Worm (Caenorhabditis elegans) whole organism, L1 larva: ENCODE data around the gene fbxa-197.
A peak's percentile ranks its signal among the peaks of the same experiment; 100 is the strongest.

Source experiments
- C04F5.9 ChIP-seq: sonication (generic microtip); optimal IDR thresholded peaks from 2 replicates; lab custom pipeline; 2016; ENCODE audit warnings: missing genetic modification characterization, missing compliant biosample characterization
- C16A3.4 ChIP-seq: fragments of 150-350 bp; optimal IDR thresholded peaks from 2 replicates; lab custom pipeline; 2014; ENCODE audit warnings: missing biosample characterization, missing genetic modification characterization
- F16B12.6 ChIP-seq: fragments of 150-350 bp; optimal IDR thresholded peaks from 2 replicates; lab custom pipeline; 2014; ENCODE audit warnings: missing biosample characterization, missing genetic modification characterization
- Y116A8C.19 ChIP-seq: sonication (generic microtip); optimal IDR thresholded peaks from 2 replicates; lab custom pipeline; 2016; ENCODE audit warnings: missing compliant biosample characterization, missing genetic modification characterization, borderline replicate concordance
- aha-1 ChIP-seq: fragments of 150-350 bp; optimal IDR thresholded peaks from 2 replicates; lab custom pipeline; 2014; ENCODE audit warnings: missing biosample characterization, missing genetic modification characterization
- alr-1 ChIP-seq: fragments of 200-800 bp; sonication (Bioruptor generic); optimal IDR thresholded peaks from 2 replicates; lab custom pipeline; 2018; ENCODE audit warnings: borderline replicate concordance, mild to moderate bottlenecking, missing genetic modification characterization, missing compliant biosample characterization
- ama-1 ChIP-seq: fragments of 150-350 bp; optimal IDR thresholded peaks from 2 replicates; lab custom pipeline; 2014
- blmp-1 ChIP-seq: fragments of 150-350 bp; optimal IDR thresholded peaks from 2 replicates; lab custom pipeline; 2014; ENCODE audit warnings: missing biosample characterization, missing genetic modification characterization
- ceh-90 ChIP-seq: sonication (generic microtip); optimal IDR thresholded peaks from 2 replicates; lab custom pipeline; 2016; ENCODE audit warnings: missing genetic modification characterization, missing compliant biosample characterization
- dsc-1 ChIP-seq: sonication (generic microtip); optimal IDR thresholded peaks from 2 replicates; lab custom pipeline; 2016; ENCODE audit warnings: mild to moderate bottlenecking, missing genetic modification characterization, missing compliant biosample characterization
- efl-3 ChIP-seq: fragments of 200-800 bp; sonication (Bioruptor generic); optimal IDR thresholded peaks from 2 replicates; lab custom pipeline; 2018; ENCODE audit warnings: mild to moderate bottlenecking, missing genetic modification characterization, missing compliant biosample characterization
- egl-27 ChIP-seq, 2 experiments: fragments of 150-350 bp in 1 of 2; sonication (generic microtip); optimal IDR thresholded peaks; 3 replicates each; lab custom pipeline; 2017 to 2018; ENCODE audit warnings: missing biosample characterization in 2 of 2, missing genetic modification characterization in 2 of 2, missing genetic modification reagents in 2 of 2
- elt-2 ChIP-seq: sonication (generic microtip); optimal IDR thresholded peaks from 2 replicates; lab custom pipeline; 2016; ENCODE audit warnings: missing genetic modification characterization, mild to moderate bottlenecking, inconsistent platforms, missing compliant biosample characterization, missing genetic modification reagents
- fkh-4 ChIP-seq: sonication (generic microtip); optimal IDR thresholded peaks from 2 replicates; lab custom pipeline; 2016; ENCODE audit warnings: missing compliant biosample characterization, missing genetic modification characterization, borderline replicate concordance
- fkh-8 ChIP-seq: sonication (generic microtip); optimal IDR thresholded peaks from 2 replicates; lab custom pipeline; 2016; ENCODE audit warnings: mild to moderate bottlenecking, missing genetic modification characterization, missing compliant biosample characterization
- fos-1 ChIP-seq: fragments of 150-350 bp; optimal IDR thresholded peaks from 2 replicates; lab custom pipeline; 2014; ENCODE audit warnings: missing biosample characterization, missing genetic modification characterization
- irx-1 ChIP-seq: sonication (generic microtip); optimal IDR thresholded peaks from 2 replicates; lab custom pipeline; 2016; ENCODE audit warnings: missing genetic modification characterization, missing compliant biosample characterization
- isw-1 ChIP-seq: fragments of 200-800 bp; sonication (Bioruptor generic); IDR thresholded peaks from 2 replicates; pipeline ENCODE4 v1.3.6; 2022; ENCODE audit warnings: missing genetic modification characterization, missing compliant biosample characterization
- lin-14 ChIP-seq: fragments of 200-800 bp; sonication (Bioruptor generic); optimal IDR thresholded peaks from 2 replicates; lab custom pipeline; 2018; ENCODE audit warnings: mild to moderate bottlenecking, missing genetic modification characterization, moderate library complexity, missing compliant biosample characterization
- lin-35 ChIP-seq, 2 experiments: fragments of 150-350 bp; optimal IDR thresholded peaks; 2 replicates each; lab custom pipeline; 2014; ENCODE audit warnings: missing biosample characterization in 2 of 2, missing genetic modification characterization in 2 of 2, missing genetic modification reagents in 2 of 2
- lir-3 ChIP-seq: sonication (generic microtip); optimal IDR thresholded peaks from 2 replicates; lab custom pipeline; 2016; ENCODE audit warnings: mild to moderate bottlenecking, missing genetic modification characterization, moderate library complexity, missing compliant biosample characterization; ENCODE audit not compliant: poor library complexity
- lsy-2 ChIP-seq, 2 experiments: fragments of 150-350 bp; optimal IDR thresholded peaks; 2 replicates each; lab custom pipeline; 2014; ENCODE audit warnings: missing biosample characterization in 2 of 2, missing genetic modification characterization in 2 of 2
- mdl-1 ChIP-seq, 2 experiments: fragments of 150-350 bp; optimal IDR thresholded peaks; 2 replicates each; lab custom pipeline; 2014 to 2017; ENCODE audit warnings: missing biosample characterization in 2 of 2, missing genetic modification characterization in 2 of 2, inconsistent platforms in 1 of 2
- mef-2 ChIP-seq: fragments of 150-350 bp; optimal IDR thresholded peaks from 2 replicates; lab custom pipeline; 2014; ENCODE audit warnings: missing biosample characterization, missing genetic modification characterization
- mep-1 ChIP-seq: fragments of 150-350 bp; optimal IDR thresholded peaks from 2 replicates; lab custom pipeline; 2014; ENCODE audit warnings: missing biosample characterization, missing genetic modification characterization
- nhr-11 ChIP-seq: fragments of 150-350 bp; optimal IDR thresholded peaks from 2 replicates; lab custom pipeline; 2014; ENCODE audit warnings: missing biosample characterization, missing genetic modification characterization
- nhr-20 ChIP-seq: sonication (generic microtip); optimal IDR thresholded peaks from 2 replicates; lab custom pipeline; 2016; ENCODE audit warnings: mild to moderate bottlenecking, missing genetic modification characterization, missing compliant biosample characterization
- nhr-237 ChIP-seq: fragments of 150-350 bp; optimal IDR thresholded peaks from 2 replicates; lab custom pipeline; 2014; ENCODE audit warnings: missing biosample characterization, missing genetic modification characterization
- nhr-76 ChIP-seq: sonication (generic microtip); optimal IDR thresholded peaks from 2 replicates; lab custom pipeline; 2017; ENCODE audit warnings: missing biosample characterization, missing genetic modification characterization
- nhr-85 ChIP-seq: sonication (generic microtip); peaks from one replicate; lab custom pipeline; 2016; ENCODE audit warnings: missing genetic modification characterization, inconsistent platforms, missing compliant biosample characterization
- nhr-90 ChIP-seq: sonication (generic microtip); optimal IDR thresholded peaks from 2 replicates; lab custom pipeline; 2016; ENCODE audit warnings: mild to moderate bottlenecking, missing genetic modification characterization, missing compliant biosample characterization; ENCODE audit not compliant: poor library complexity
- skn-1 ChIP-seq: fragments of 150-350 bp; optimal IDR thresholded peaks from 2 replicates; lab custom pipeline; 2014; ENCODE audit warnings: missing biosample characterization, missing genetic modification characterization
- snpc-4 ChIP-seq: fragments of 150-350 bp; optimal IDR thresholded peaks from 2 replicates; lab custom pipeline; 2014; ENCODE audit warnings: missing biosample characterization, missing genetic modification characterization
- sptf-1 ChIP-seq: fragments of 150-350 bp; optimal IDR thresholded peaks from 2 replicates; lab custom pipeline; 2014; ENCODE audit warnings: missing biosample characterization, missing genetic modification characterization
- tbx-2 ChIP-seq: sonication (generic microtip); optimal IDR thresholded peaks from 2 replicates; lab custom pipeline; 2016; ENCODE audit warnings: missing genetic modification characterization, missing compliant biosample characterization
- tlp-1 ChIP-seq: fragments of 150-350 bp; optimal IDR thresholded peaks from 2 replicates; lab custom pipeline; 2014; ENCODE audit warnings: missing biosample characterization, missing genetic modification characterization
- unc-86 ChIP-seq: sonication (generic microtip); optimal IDR thresholded peaks from 2 replicates; lab custom pipeline; 2016; ENCODE audit warnings: missing genetic modification characterization, missing compliant biosample characterization
- unc-98 ChIP-seq: fragments of 200-800 bp; sonication (Bioruptor generic); IDR thresholded peaks from 2 replicates; pipeline ENCODE4 v1.3.6; 2022; ENCODE audit warnings: missing genetic modification characterization, missing compliant biosample characterization

Gene fbxa-197

DNA sequence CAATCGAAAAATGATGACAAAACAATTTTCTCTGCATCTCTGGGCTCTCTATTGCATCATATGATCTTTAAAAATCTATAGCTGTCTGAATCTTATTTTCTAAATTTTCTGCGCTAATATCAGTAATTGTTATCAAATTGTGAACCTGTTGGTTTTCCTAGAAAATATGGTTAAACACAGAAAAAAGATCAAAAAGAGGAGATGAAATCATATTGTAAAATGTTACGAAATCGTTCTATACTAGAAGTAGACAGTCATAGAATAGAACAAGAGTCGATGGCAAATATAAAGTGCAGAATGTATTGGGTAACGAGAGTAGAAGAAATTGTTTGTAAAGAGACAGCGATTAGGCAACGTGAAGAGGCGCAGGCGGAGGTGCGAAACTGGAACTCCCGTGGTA lies 13.2 kb downstream of the fbxa-197 start (continued):
- TF ChIP-seq mef-2 (tag; lab: Kevin White, UChicago) (peak; percentile 20), tbx-2 (tag; lab: Kevin White, UChicago) (peak; percentile 41), Y116A8C.19 (tag; lab: Kevin White, UChicago) (no peak), irx-1 (tag; lab: Kevin White, UChicago) (peak; percentile 34), alr-1 (tag; lab: Kevin White, UChicago) (no peak), lir-3 (peak; percentile 48), mep-1 (tag; lab: Kevin White, UChicago) (peak; percentile 46), fos-1 (tag; lab: Kevin White, UChicago) (peak; percentile 16), mdl-1 (tag; optimal IDR thresholded peaks at IDR 0.05; lab: Kevin White, UChicago) (peak in 1 of 2 experiments; percentile 20)

DNA sequence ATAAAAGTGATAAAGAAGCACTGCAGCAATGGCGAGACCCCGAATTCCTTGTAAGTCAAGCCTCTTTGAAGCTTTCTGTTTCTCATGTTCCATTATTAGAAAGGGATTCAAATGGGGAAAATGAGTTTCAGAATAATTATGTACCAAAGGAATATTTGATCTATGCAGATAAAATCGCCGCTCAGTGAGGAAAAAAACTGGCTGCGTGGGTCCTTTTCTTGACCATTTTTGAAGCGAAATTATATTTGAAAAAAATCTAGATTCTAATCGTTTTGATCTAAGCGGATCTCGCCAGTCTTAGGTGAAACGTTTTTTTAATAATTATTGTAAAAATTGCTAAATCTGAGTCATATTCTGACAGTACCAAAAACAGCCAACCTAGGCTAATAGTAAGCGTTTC lies 17.2 kb downstream of the fbxa-197 start, which contains the start of gene oac-42:
Gene oac-42 (minus strand): TSS at position 101 of the 400 bp plus-strand sequence.
- TF ChIP-seq skn-1 (tag; lab: Kevin White, UChicago) (no peak), efl-3 (GFP tag; lab: Kevin White, UChicago) (no peak), tlp-1 (no peak), nhr-90 (tag; lab: Kevin White, UChicago) (no peak), unc-86 (tag; lab: Kevin White, UChicago) (no peak), egl-27 (tag; optimal IDR thresholded peaks at IDR 0.05; lab: Kevin White, UChicago) (no peak), elt-2 (tag; lab: Kevin White, UChicago) (no peak), fkh-8 (tag; lab: Kevin White, UChicago) (no peak), sptf-1 (tag; lab: Kevin White, UChicago) (no peak), F16B12.6 (tag; lab: Kevin White, UChicago) (no peak)

DNA sequence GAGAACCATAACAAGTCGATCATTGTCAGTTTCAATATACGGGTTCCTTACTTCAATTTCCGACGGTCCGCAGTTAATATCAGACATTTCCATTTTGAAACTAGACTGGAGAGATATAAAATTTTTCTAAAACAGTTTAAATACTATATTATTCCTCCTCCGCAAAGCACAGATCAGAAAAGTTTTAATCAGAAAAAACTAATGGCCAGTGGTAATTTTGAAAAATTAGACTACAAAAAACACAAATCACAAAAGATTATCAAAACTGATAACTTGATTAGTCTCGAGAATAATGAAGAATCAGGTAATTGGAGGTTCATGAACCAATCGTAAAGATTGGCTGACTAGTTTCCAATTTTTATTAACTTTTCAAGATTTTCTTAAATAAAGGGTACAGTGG lies 18.5 kb downstream of the fbxa-197 start, which contains the start of gene T06C12.9:
Gene T06C12.9 (minus strand): TSS at position 101 of the 400 bp plus-strand sequence.
- no peak for TF ChIP-seq fkh-4 (tag; lab: Kevin White, UChicago)
- TF ChIP-seq nhr-85 (tag; lab: Kevin White, UChicago), result peak; percentile 20
- TF ChIP-seq tbx-2 (tag; lab: Kevin White, UChicago), result no peak
- TF ChIP-seq ama-1, result no peak

DNA sequence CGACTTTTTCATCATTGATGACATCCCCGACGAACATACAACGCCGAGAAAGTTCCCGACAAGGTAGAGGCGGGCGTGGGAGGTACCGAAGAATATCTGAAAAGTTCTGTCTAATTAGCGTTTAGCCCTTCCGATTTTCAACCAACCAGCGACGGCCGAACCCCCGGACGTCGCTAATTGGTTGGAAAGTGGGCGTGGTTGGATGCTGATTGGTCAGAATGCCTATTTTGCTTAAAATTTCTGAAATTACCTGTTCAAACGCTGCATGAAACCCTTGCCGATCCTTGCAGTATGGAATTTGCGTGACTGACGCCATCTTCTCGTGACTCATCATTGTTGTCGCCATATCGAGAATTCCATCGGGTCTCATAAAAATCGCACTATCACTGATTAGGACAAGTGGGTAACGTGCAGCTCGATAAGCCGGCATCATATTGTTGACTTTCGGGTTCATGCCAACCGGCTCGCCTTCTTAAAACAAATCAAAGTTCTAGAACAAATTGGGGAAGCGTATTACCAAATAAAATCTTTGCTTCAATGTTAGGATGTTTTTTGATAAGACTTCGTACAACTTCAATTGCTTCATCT lies 20.3 kb downstream of the fbxa-197 start:
- TF ChIP-seq nhr-90 (tag; lab: Kevin White, UChicago) (peak; percentile 18), elt-2 (tag; lab: Kevin White, UChicago) (peak; percentile 87), lin-35 (GFP tag; optimal IDR thresholded peaks at IDR 0.05; lab: Kevin White, UChicago) (peak in 1 of 2 experiments; percentile 25), nhr-11 (no peak), aha-1 (tag; lab: Kevin White, UChicago) (no peak), nhr-20 (peak; percentile 24), tlp-1 (peak; percentile 19)

DNA sequence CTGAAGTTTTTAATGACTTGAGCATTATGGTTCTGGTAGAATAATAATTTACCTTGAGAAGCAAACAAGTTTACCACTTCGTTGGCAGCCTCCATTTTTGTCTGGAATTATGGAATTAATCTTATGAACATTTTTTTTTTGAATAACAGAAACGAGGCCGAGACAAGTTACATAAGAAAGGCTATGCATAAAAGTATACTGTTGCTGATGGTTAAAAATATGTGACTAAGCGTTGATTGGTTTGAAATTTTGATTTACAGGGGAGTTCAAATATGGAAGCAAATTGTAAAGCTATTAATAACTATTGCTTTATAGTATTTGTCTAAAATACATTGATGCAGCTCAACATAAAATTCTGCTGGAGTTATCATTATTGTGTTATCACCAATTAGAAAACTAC lies 21.3 kb downstream of the fbxa-197 start, which contains the start of gene cgt-1:
Gene cgt-1 (minus strand): TSS at position 101 of the 400 bp plus-strand sequence.
- TF ChIP-seq C16A3.4 (tag; lab: Kevin White, UChicago), result no peak
- TF ChIP-seq lsy-2 (tag; optimal IDR thresholded peaks at IDR 0.05; lab: Kevin White, UChicago), result no peak
- TF ChIP-seq mep-1 (tag; lab: Kevin White, UChicago), result no peak
- TF ChIP-seq nhr-90 (tag; lab: Kevin White, UChicago), result no peak
- TF ChIP-seq elt-2 (tag; lab: Kevin White, UChicago), result peak; percentile 24

DNA sequence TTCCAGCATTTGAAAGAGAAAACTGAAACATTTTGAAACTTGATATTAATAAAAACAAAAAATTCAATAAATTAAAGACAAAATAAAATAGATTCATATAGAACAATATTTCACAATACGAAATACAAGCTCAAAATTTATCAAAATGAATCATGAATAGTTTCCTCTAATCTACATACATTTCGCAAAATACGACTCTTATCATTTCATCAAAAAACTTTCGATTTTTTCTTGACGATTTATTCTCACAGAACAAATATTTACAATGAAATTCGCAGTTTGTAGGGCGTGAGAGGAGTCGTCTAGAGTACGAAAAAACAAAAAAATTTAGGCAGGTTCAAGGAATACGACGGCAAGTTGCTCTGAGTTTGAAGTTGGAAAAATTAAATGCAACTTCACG lies 22.6 kb downstream of the fbxa-197 start:
- TF ChIP-seq ama-1, result no peak
- TF ChIP-seq elt-2 (tag; lab: Kevin White, UChicago), result peak; percentile 57
- TF ChIP-seq, all 84 proteins: peak for 1

DNA sequence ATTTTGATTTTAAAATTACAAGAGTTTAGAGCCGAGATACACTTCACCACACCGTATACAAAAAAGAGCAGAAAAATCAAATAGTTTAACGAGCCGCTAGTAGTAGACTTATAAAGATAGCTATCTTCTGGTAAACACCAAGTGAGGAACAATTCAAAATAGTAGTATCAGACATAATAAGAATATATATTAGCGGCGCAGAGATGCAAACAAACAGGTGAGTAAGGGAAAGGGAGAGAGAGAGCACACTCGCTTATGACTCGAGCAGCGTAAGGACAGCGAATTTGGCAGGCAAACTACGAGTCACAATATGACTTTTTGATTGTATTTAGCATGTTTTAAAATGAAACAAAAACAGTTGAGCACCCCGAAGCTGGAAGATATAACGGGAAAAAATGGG lies 23.8 kb downstream of the fbxa-197 start:
- TF ChIP-seq nhr-76 (tag; lab: Kevin White, UChicago) (no peak), lin-14 (GFP tag; lab: Kevin White, UChicago) (peak; percentile 23), C04F5.9 (tag; lab: Kevin White, UChicago) (no peak), dsc-1 (tag; lab: Kevin White, UChicago) (no peak), snpc-4 (no peak), ama-1 (no peak), isw-1 (GFP tag; lab: Robert Waterston, UW) (no peak), lin-35 (GFP tag; optimal IDR thresholded peaks at IDR 0.05; lab: Kevin White, UChicago) (peak in 1 of 2 experiments; percentile 27), nhr-237 (tag; lab: Kevin White, UChicago) (no peak), blmp-1 (tag; lab: Kevin White, UChicago) (no peak), aha-1 (tag; lab: Kevin White, UChicago) (no peak), unc-98 (GFP tag; lab: Robert Waterston, UW) (no peak), elt-2 (tag; lab: Kevin White, UChicago) (peak; percentile 57), fos-1 (tag; lab: Kevin White, UChicago) (no peak), fkh-8 (tag; lab: Kevin White, UChicago) (peak; percentile 10), Y116A8C.19 (tag; lab: Kevin White, UChicago) (no peak), ceh-90 (tag; lab: Kevin White, UChicago) (no peak), mep-1 (tag; lab: Kevin White, UChicago) (no peak)
